Fruit fly (Drosophila melanogaster): ENCODE results near the gene CG42302.
A peak's percentile ranks its signal among the peaks of the same experiment; 100 is the strongest.

CG42302 gene

DNA sequence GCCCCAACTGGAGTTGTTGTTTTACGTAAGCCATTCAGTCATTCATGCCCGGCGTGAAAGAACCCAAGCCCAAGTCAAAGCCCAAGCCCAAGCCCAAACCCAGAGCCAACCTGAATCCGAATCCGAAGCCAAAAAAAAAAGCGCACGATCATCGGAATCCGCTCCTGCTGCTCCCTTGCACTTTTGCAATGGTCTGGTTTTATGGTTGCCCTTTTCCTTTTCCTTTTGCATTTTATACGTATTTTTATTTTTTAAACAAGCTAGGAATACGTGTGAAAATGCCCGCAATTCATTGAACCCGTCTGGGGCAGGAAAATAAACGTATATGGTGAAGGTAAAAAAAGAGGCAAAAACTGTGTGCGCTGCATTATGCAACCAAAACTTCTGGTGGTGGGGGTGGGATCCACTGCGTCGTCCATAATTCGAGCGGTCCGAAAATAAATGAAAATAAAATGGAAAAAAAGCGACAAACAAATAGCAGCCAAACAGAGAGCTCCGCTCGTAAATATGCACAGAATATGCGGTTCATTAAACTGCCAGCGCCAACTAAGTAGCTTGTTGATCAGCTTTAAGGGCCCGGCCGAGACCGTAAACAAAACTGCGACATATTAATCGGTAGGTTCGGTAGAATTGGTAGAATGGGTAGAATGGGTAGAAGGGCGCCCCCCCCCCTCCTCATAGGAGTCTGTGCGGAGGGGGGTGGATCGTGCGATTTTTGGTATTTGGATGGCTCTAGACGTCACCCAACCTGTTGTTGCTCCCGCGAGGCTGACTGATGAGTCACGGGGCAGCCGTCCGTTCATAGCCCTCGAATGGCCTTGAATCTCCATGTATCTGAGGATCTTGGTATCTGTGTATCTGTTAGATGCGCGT is 26.0 kb downstream of the CG42302 start:
- TF ChIP-seq cnc (optimal IDR thresholded peaks at IDR 0.05): no peak
- peak; percentile 98 for TF ChIP-seq tj (GFP tag; optimal IDR thresholded peaks at IDR 0.05)

DNA sequence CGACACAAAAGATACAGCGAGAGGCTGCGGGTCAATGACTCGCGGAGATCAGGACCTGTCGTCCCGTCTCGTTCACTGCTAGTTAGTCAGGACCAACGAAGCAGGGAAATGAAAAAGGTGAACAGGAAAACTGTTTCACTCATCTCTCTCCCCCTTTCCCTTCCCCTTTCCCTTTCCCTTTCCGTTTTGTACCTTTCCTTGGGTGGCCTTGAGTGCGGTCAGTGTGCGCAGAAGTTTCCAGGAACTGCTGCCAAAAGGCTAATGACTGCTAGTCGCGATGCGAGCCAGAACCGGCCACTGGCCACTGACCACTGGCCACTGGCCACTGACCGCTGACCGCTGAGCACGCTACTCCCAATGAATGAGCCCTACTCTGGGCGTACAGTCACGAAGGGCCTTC is 29.9 kb downstream of the CG42302 start:
- TF ChIP-seq Clk (GFP tag; optimal IDR thresholded peaks at IDR 0.05) (no peak), Hr96 (GFP tag; optimal IDR thresholded peaks at IDR 0.05) (no peak), ovo (GFP tag; optimal IDR thresholded peaks at IDR 0.05) (no peak), pad (GFP tag; optimal IDR thresholded peaks at IDR 0.05) (no peak), CG12768 (GFP tag; optimal IDR thresholded peaks at IDR 0.05) (no peak), tj (GFP tag; optimal IDR thresholded peaks at IDR 0.05) (no peak), CG7101 (tag; optimal IDR thresholded peaks at IDR 0.05) (no peak), Crg-1 (GFP tag; optimal IDR thresholded peaks at IDR 0.05) (no peak), CG7045 (GFP tag; optimal IDR thresholded peaks at IDR 0.05) (no peak), kay (GFP tag; ENCODE audit: borderline replicate concordance) (no peak), Mnt (GFP tag; optimal IDR thresholded peaks at IDR 0.05) (no peak), CG11617 (GFP tag; optimal IDR thresholded peaks at IDR 0.05) (no peak), toe (GFP tag; optimal IDR thresholded peaks at IDR 0.05) (no peak), CG1620 (GFP tag; optimal IDR thresholded peaks at IDR 0.05) (no peak)

DNA sequence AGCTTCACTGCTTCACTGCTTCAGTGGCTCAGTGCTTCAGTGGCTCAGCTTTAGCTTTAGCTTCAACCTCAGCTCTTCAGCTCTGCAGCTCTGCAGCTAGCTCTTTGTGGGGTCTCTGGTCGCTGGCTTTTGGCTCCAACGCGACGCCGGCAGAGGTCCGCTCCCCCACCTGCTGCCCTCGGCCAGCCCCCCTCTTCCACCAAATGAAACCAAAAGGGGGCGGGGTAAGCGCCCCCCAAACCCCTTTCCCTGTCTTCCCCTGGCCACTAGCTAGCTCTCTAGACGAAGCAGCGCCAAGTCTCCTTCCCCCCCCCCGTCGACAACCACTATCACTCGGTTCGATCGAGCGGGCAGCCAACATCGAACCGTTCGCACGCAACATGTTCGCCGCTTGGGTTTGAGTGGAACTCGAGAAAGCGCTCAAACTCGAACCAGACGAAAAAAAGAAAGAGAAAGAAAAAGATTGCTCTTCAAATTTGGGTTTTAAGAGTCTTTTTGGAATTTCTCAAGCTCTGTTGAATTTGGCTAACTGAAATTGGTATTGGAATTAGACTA is 32.4 kb downstream of the CG42302 start, which contains the start of gene Cyp18a1:
TSS of gene Cyp18a1 (minus strand) at position 95 of the 555 bp plus-strand sequence.
- peak; percentile 15 for TF ChIP-seq tj (GFP tag; optimal IDR thresholded peaks at IDR 0.05)
- no peak for TF ChIP-seq CG11617 (GFP tag; optimal IDR thresholded peaks at IDR 0.05)

DNA sequence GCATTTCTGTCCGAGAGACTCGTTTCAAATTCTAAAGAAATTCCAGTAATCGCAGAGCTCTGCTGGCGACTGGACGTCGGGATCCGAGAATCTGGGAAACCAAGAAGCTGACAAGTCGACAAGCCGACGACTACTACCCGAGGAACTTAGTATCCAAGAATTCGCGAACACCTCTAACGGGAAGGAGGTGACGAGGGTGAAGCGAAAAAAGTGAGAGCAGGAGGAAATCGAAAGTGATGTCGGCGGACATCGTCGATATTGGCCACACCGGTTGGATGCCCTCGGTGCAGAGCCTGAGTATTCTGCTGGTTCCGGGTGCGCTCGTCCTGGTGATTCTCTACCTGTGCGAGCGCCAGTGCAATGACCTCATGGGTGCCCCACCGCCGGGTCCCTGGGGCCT is 39.7 kb downstream of the CG42302 start, which contains the start of gene phtm:
TSS of gene phtm (plus strand) at position 41 of the 400 bp plus-strand sequence.
- TF ChIP-seq Mnt (GFP tag; optimal IDR thresholded peaks at IDR 0.05) (no peak), CG5204 (GFP tag; optimal IDR thresholded peaks at IDR 0.05) (no peak), CG7101 (tag; optimal IDR thresholded peaks at IDR 0.05) (no peak), CG7045 (GFP tag; optimal IDR thresholded peaks at IDR 0.05) (no peak), bab1 (GFP tag; optimal IDR thresholded peaks at IDR 0.05) (no peak), pad (GFP tag; optimal IDR thresholded peaks at IDR 0.05) (no peak), CG33017 (tag; optimal IDR thresholded peaks at IDR 0.05) (no peak), CG11617 (GFP tag; optimal IDR thresholded peaks at IDR 0.05) (no peak), tj (GFP tag; optimal IDR thresholded peaks at IDR 0.05) (no peak), Crg-1 (GFP tag; optimal IDR thresholded peaks at IDR 0.05) (no peak), CG1620 (GFP tag; optimal IDR thresholded peaks at IDR 0.05) (no peak), ovo (GFP tag; optimal IDR thresholded peaks at IDR 0.05) (no peak), toe (GFP tag; optimal IDR thresholded peaks at IDR 0.05) (no peak), cic (GFP tag; optimal IDR thresholded peaks at IDR 0.05) (no peak), CG12768 (GFP tag; optimal IDR thresholded peaks at IDR 0.05) (no peak), cnc (optimal IDR thresholded peaks at IDR 0.05) (no peak), Clk (GFP tag; optimal IDR thresholded peaks at IDR 0.05) (no peak), kay (GFP tag; ENCODE audit: borderline replicate concordance) (no peak)

DNA sequence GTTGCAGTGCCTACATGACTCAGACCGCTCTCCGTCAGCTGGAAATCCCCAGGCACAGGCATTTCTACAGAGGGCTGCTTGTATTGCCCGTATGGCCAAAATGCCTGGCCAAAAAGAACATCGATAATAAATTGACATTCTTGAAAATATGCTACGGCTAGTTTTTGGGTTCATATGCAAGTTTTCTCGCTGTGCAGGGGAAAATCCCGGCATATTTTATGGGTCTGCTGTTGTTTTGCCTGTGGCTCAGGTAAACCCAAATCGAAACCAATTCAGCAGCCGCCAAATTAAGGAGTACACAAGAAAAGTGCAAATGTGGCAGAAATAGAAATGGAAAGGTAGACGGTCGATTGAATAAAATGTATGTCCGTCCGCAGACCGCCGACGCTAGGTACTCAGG is 40.5 kb downstream of the CG42302 start:
- TF ChIP-seq Hr96 (GFP tag; optimal IDR thresholded peaks at IDR 0.05): no peak
- no peak for TF ChIP-seq CG33017 (tag; optimal IDR thresholded peaks at IDR 0.05)
- no peak for TF ChIP-seq cic (GFP tag; optimal IDR thresholded peaks at IDR 0.05)
- TF ChIP-seq Clk (GFP tag; optimal IDR thresholded peaks at IDR 0.05): no peak
- no peak for TF ChIP-seq cnc (optimal IDR thresholded peaks at IDR 0.05)

DNA sequence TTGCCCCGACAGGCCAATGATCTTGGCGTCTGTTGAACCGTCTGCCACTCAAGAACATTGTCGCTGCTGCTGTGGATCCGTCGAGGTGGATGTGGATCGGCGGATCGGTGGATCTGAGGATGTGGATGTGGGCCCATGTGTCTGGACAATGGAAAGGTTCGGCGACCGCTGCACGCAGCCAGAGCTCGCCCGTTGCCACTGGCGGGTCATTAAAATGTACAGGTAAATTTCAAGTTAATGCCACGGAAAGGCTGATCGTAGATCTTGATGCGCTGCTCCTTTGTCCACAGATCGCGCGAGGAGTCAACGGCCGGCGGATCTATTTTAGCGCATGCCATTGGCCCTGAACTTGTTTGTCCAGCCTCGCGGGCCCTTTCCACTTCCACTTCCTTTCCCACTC is 41.0 kb downstream of the CG42302 start:
- TF ChIP-seq CG7101 (tag; optimal IDR thresholded peaks at IDR 0.05): no peak
- TF ChIP-seq CG14711 (tag; optimal IDR thresholded peaks at IDR 0.05): no peak
- no peak for TF ChIP-seq tj (GFP tag; optimal IDR thresholded peaks at IDR 0.05)
- TF ChIP-seq bab1 (GFP tag; optimal IDR thresholded peaks at IDR 0.05): no peak
- TF ChIP-seq CG7045 (GFP tag; optimal IDR thresholded peaks at IDR 0.05): no peak
- TF ChIP-seq CG5204 (GFP tag; optimal IDR thresholded peaks at IDR 0.05): no peak
- no peak for TF ChIP-seq kay (GFP tag; ENCODE audit: borderline replicate concordance)
- TF ChIP-seq Hr96 (GFP tag; optimal IDR thresholded peaks at IDR 0.05): no peak

DNA sequence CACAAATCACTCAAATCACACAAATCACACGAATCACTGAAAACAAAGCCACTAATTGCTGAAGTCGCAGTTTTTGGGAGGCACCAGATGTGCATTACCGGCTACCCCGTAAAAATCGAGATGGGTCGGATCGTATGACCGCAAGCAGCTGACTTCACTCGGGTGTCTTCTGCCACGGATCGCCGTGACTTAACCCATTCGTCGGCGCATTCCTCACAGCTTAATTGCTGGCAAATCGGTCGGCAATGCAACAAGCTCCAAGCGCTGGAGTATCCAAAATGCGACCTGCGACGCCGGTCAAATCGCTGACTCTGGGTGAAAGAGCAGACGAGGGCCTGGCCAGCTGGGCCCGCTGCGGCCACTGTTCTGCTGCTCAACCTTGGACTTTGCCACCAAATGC is 42.7 kb downstream of the CG42302 start:
- TF ChIP-seq CG7101 (tag; optimal IDR thresholded peaks at IDR 0.05): no peak
- peak; percentile 94 for TF ChIP-seq tj (GFP tag; optimal IDR thresholded peaks at IDR 0.05)

Data from whole organism, adult.